Fruit fly (Drosophila melanogaster) whole organism, wandering third instar larva: ENCODE data around the gene CG14424.

Experiments used
- CrebA ChIP-seq: fragments of 200-800 bp; sonication (Bioruptor generic); optimal IDR thresholded peaks from 2 replicates; lab custom pipeline; 2016; ENCODE audit warnings: missing biosample characterization, mild to moderate bottlenecking, missing genetic modification characterization, borderline replicate concordance
- Mio ChIP-seq: sonication (Bioruptor generic); optimal IDR thresholded peaks from 2 replicates; lab custom pipeline; 2016; ENCODE audit warnings: missing biosample characterization, missing genetic modification characterization
- Myc ChIP-seq: fragments of >200 bp; optimal IDR thresholded peaks from 2 replicates; lab custom pipeline; 2017
- pan ChIP-seq: fragments of >200 bp; optimal IDR thresholded peaks from 2 replicates; lab custom pipeline; 2017
- psq ChIP-seq: fragments of 200-800 bp; sonication (Bioruptor generic); optimal IDR thresholded peaks from 3 replicates; lab custom pipeline; 2017; ENCODE audit warnings: missing biosample characterization, mild to moderate bottlenecking, missing genetic modification characterization, moderate library complexity

DNA sequence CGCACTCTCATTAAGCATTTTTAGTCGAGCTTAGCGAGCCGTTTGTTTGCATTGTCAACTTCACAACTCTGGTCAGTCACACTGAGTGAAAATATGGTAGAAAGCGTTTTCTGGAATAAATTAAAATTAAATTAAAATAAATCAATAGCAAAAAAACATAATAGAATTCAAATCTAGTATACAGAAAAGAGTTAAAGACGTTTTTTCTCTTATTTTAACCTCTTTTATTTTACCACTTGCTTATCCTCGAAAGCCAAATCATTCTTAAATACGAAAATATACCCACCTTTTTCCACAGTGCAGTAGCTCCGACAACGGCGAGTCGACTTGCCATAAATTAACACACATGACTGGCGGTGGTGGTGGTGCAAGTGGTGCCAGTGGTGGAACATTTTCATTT, 24.6 kb upstream of the CG14424 start:
- no peak for TF ChIP-seq Mio (GFP tag; lab: Kevin White, UChicago)
- peak; percentile 30 for TF ChIP-seq psq (GFP tag; lab: Kevin White, UChicago)
- TF ChIP-seq Myc = no peak
- no peak for TF ChIP-seq pan (lab: Kevin White, UChicago)
- no peak for TF ChIP-seq CrebA (GFP tag; lab: Kevin White, UChicago)
